Fruit fly (Drosophila melanogaster): ENCODE data around the gene CG42367.

DNA sequence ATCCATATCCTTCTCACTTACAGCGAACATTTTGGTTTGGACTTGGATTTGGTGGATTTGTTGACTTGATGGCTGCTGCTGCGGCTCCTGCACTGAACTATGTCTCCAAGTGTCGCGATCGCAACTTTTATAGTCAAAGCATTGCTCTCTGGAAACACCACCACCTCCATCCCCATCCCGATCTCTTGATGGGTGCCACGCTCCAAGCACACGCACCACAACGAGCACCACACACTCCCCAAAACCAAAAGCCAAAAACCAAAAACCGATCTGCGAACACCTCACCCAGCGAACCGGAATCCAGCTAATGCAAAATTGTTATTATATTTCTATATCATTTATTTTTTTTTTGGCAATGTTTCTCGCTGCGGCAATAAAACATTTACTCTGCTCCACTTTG lies 2.7 kb downstream of the CG42367 start, which contains the start of gene Cpr30F:
- TF ChIP-seq CG12236 (GFP tag; optimal IDR thresholded peaks at IDR 0.05), result no peak
- TF ChIP-seq insv (GFP tag; optimal IDR thresholded peaks at IDR 0.05), result no peak
- TF ChIP-seq en (GFP tag; optimal IDR thresholded peaks at IDR 0.05), result no peak
- TF ChIP-seq zf30C (GFP tag; optimal IDR thresholded peaks at IDR 0.05), result no peak
- no peak for TF ChIP-seq gcm2 (GFP tag; optimal IDR thresholded peaks at IDR 0.05)
- no peak for TF ChIP-seq Doc2 (GFP tag; IDR thresholded peaks at IDR 0.05)
- TF ChIP-seq CG10654 (GFP tag; optimal IDR thresholded peaks at IDR 0.05), result no peak
- no peak for TF ChIP-seq tup (GFP tag; optimal IDR thresholded peaks at IDR 0.05)
- no peak for TF ChIP-seq CTCF (GFP tag; optimal IDR thresholded peaks at IDR 0.05)
- no peak for TF ChIP-seq lov (optimal IDR thresholded peaks at IDR 0.05)
- TF ChIP-seq lov (GFP tag; IDR thresholded peaks at IDR 0.05), result no peak
- no peak for TF ChIP-seq Lhr (GFP tag; optimal IDR thresholded peaks at IDR 0.05)
- TF ChIP-seq CG12219 (GFP tag; optimal IDR thresholded peaks at IDR 0.05), result no peak
- TF ChIP-seq org-1 (GFP tag; optimal IDR thresholded peaks at IDR 0.05), result no peak
- no peak for TF ChIP-seq Mes4 (GFP tag; optimal IDR thresholded peaks at IDR 0.05)

All from whole organism, embryonic.